Fruit fly (Drosophila melanogaster) whole organism, wandering third instar larva: ENCODE measurements around the gene CG14568.

ENCODE experiments used
- Abd-B ChIP-seq: fragments of >200 bp; optimal IDR thresholded peaks from 2 replicates; lab custom pipeline; 2017; ENCODE audit warnings: missing biosample characterization, missing genetic modification characterization
- CG32264 ChIP-seq: fragments of 200-800 bp; sonication (Bioruptor generic); optimal IDR thresholded peaks from 2 replicates; lab custom pipeline; 2016; ENCODE audit warnings: missing biosample characterization, missing genetic modification characterization
- CG9705 ChIP-seq: fragments of 200-800 bp; sonication (Bioruptor generic); optimal IDR thresholded peaks from 2 replicates; lab custom pipeline; 2018; ENCODE audit warnings: missing biosample characterization, mild to moderate bottlenecking, missing genetic modification characterization
- CrebA ChIP-seq: fragments of 200-800 bp; sonication (Bioruptor generic); optimal IDR thresholded peaks from 2 replicates; lab custom pipeline; 2016; ENCODE audit warnings: missing biosample characterization, mild to moderate bottlenecking, missing genetic modification characterization, borderline replicate concordance
- Dfd ChIP-seq: fragments of >200 bp; optimal IDR thresholded peaks from 2 replicates; lab custom pipeline; 2017; ENCODE audit warnings: missing biosample characterization, missing genetic modification characterization
- Dif ChIP-seq: fragments of 200-275, 200-300 bp; sonication (Bioruptor generic); optimal IDR thresholded peaks from 2 replicates; lab custom pipeline; 2018; ENCODE audit warnings: missing biosample characterization, missing genetic modification characterization; ENCODE audit not compliant: partially characterized antibody
- GATAd ChIP-seq: sonication (Bioruptor generic); optimal IDR thresholded peaks from 2 replicates; lab custom pipeline; 2016; ENCODE audit warnings: missing biosample characterization, missing genetic modification characterization
- HLH106 ChIP-seq: fragments of 200-800 bp; optimal IDR thresholded peaks from 3 replicates; lab custom pipeline; 2019; ENCODE audit warnings: missing biosample characterization, mild to moderate bottlenecking, missing genetic modification characterization, moderate library complexity
- Hnf4 ChIP-seq: fragments of 200-800 bp; sonication (Bioruptor generic); optimal IDR thresholded peaks from 2 replicates; lab custom pipeline; 2016; ENCODE audit warnings: missing biosample characterization, mild to moderate bottlenecking, missing genetic modification characterization
- Hr78 ChIP-seq: fragments of >200 bp; optimal IDR thresholded peaks from 2 replicates; lab custom pipeline; 2017; ENCODE audit warnings: missing biosample characterization, missing genetic modification characterization
- Hr83 ChIP-seq: fragments of 200-300 bp; sonication (Bioruptor generic); optimal IDR thresholded peaks from 2 replicates; lab custom pipeline; 2016; ENCODE audit warnings: missing biosample characterization, mild to moderate bottlenecking, missing genetic modification characterization, moderate library complexity; ENCODE audit not compliant: poor library complexity, severe bottlenecking
- Jra ChIP-seq: sonication (Bioruptor generic); optimal IDR thresholded peaks from 2 replicates; lab custom pipeline; 2016; ENCODE audit warnings: missing biosample characterization, missing genetic modification characterization
- Mio ChIP-seq: sonication (Bioruptor generic); optimal IDR thresholded peaks from 2 replicates; lab custom pipeline; 2016; ENCODE audit warnings: missing biosample characterization, missing genetic modification characterization
- Myc ChIP-seq: fragments of >200 bp; optimal IDR thresholded peaks from 2 replicates; lab custom pipeline; 2017
- N ChIP-seq: fragments of >200 bp; optimal IDR thresholded peaks from 2 replicates; lab custom pipeline; 2018; ENCODE audit warnings: missing biosample characterization, missing external identifiers, missing genetic modification characterization
- OdsH ChIP-seq: fragments of 200-800 bp; sonication (Bioruptor generic); optimal IDR thresholded peaks from 2 replicates; lab custom pipeline; 2016; ENCODE audit warnings: missing biosample characterization, mild to moderate bottlenecking, missing genetic modification characterization
- Rel ChIP-seq, 2 experiments: fragments of 200-800 bp; sonication (Bioruptor generic) in 1 of 2; optimal IDR thresholded peaks; 2 replicates in 1 of 2; 3 replicates in 1 of 2; lab custom pipeline; 2016 to 2019; ENCODE audit warnings: mild to moderate bottlenecking in 2 of 2, missing biosample characterization in 2 of 2, missing genetic modification characterization in 2 of 2, moderate library complexity in 1 of 2
- Sp1 ChIP-seq: fragments of 200-800 bp; sonication (Bioruptor generic); optimal IDR thresholded peaks from 3 replicates; lab custom pipeline; 2019; ENCODE audit warnings: missing biosample characterization, mild to moderate bottlenecking, missing genetic modification characterization, moderate library complexity
- Vsx2 ChIP-seq: fragments of 200-300, 225-300 bp; sonication (Bioruptor generic); optimal IDR thresholded peaks from 2 replicates; lab custom pipeline; 2018; ENCODE audit warnings: missing biosample characterization, missing genetic modification characterization; ENCODE audit not compliant: partially characterized antibody
- br ChIP-seq: fragments of 200-800 bp; sonication (Bioruptor generic); optimal IDR thresholded peaks from 2 replicates; lab custom pipeline; 2016; ENCODE audit warnings: missing biosample characterization, missing genetic modification characterization
- brk ChIP-seq: fragments of 200-800 bp; sonication (Bioruptor generic); optimal IDR thresholded peaks from 2 replicates; lab custom pipeline; 2016; ENCODE audit warnings: missing biosample characterization, mild to moderate bottlenecking, missing genetic modification characterization
- dl ChIP-seq, 2 experiments: fragments of 175-275, 200-275 bp in 1 of 2; fragments of 200-275 bp in 1 of 2; sonication (Bioruptor generic); optimal IDR thresholded peaks; lab custom pipeline; 2018; ENCODE audit warnings: mild to moderate bottlenecking in 2 of 2, missing biosample characterization in 2 of 2, missing genetic modification characterization in 2 of 2, moderate library complexity in 2 of 2; ENCODE audit not compliant: partially characterized antibody in 2 of 2, insufficient read depth in 1 of 2
- dmrt93B ChIP-seq: fragments of 200-800 bp; sonication (Bioruptor generic); optimal IDR thresholded peaks from 2 replicates; lab custom pipeline; 2018; ENCODE audit warnings: missing biosample characterization, mild to moderate bottlenecking, missing genetic modification characterization
- dsf ChIP-seq: sonication (Bioruptor generic); optimal IDR thresholded peaks from 2 replicates; lab custom pipeline; 2016; ENCODE audit warnings: missing biosample characterization, missing genetic modification characterization, borderline replicate concordance
- ey ChIP-seq: fragments of 200-800 bp; sonication (Bioruptor generic); optimal IDR thresholded peaks from 2 replicates; lab custom pipeline; 2016; ENCODE audit warnings: missing biosample characterization, missing genetic modification characterization
- foxo ChIP-seq, 2 experiments: fragments of 200-800 bp; sonication (Bioruptor generic); optimal IDR thresholded peaks; 2 replicates in 1 of 2; 3 replicates in 1 of 2; lab custom pipeline; 2016 to 2017; ENCODE audit warnings: missing biosample characterization in 2 of 2, missing genetic modification characterization in 2 of 2
- fru ChIP-seq: fragments of 200-800 bp; sonication (Bioruptor generic); optimal IDR thresholded peaks from 3 replicates; lab custom pipeline; 2016; ENCODE audit warnings: missing biosample characterization, mild to moderate bottlenecking, missing genetic modification characterization
- h ChIP-seq: fragments of 200-800 bp; sonication (Bioruptor generic); optimal IDR thresholded peaks from 3 replicates; lab custom pipeline; 2016; ENCODE audit warnings: missing biosample characterization, mild to moderate bottlenecking, missing genetic modification characterization
- jim ChIP-seq: fragments of 175-275, 200-325 bp; sonication (Bioruptor generic); optimal IDR thresholded peaks from 2 replicates; lab custom pipeline; 2016; ENCODE audit warnings: missing biosample characterization, mild to moderate bottlenecking, missing genetic modification characterization
- lola ChIP-seq: fragments of >200 bp; optimal IDR thresholded peaks from 2 replicates; lab custom pipeline; 2017; ENCODE audit warnings: missing biosample characterization, missing genetic modification characterization
- pan ChIP-seq: fragments of >200 bp; optimal IDR thresholded peaks from 2 replicates; lab custom pipeline; 2017
- psq ChIP-seq: fragments of 200-800 bp; sonication (Bioruptor generic); optimal IDR thresholded peaks from 3 replicates; lab custom pipeline; 2017; ENCODE audit warnings: missing biosample characterization, mild to moderate bottlenecking, missing genetic modification characterization, moderate library complexity
- rgr ChIP-seq: fragments of 200-800 bp; sonication (Bioruptor generic); optimal IDR thresholded peaks from 3 replicates; lab custom pipeline; 2016; ENCODE audit warnings: missing biosample characterization, mild to moderate bottlenecking, missing genetic modification characterization
- sage ChIP-seq: fragments of 200-800 bp; sonication (Bioruptor generic); optimal IDR thresholded peaks from 2 replicates; lab custom pipeline; 2016; ENCODE audit warnings: missing biosample characterization, mild to moderate bottlenecking, missing genetic modification characterization
- sv ChIP-seq: fragments of 200-800 bp; sonication (Bioruptor generic); optimal IDR thresholded peaks from 3 replicates; lab custom pipeline; 2016; ENCODE audit warnings: missing biosample characterization, missing genetic modification characterization
- tai ChIP-seq: sonication (Bioruptor generic); optimal IDR thresholded peaks from 2 replicates; lab custom pipeline; 2016; ENCODE audit warnings: missing biosample characterization, missing genetic modification characterization
- usp ChIP-seq: fragments of >200 bp; optimal IDR thresholded peaks from 2 replicates; lab custom pipeline; 2017; ENCODE audit warnings: missing biosample characterization, missing genetic modification characterization
- woc ChIP-seq: sonication (Bioruptor generic); optimal IDR thresholded peaks from 2 replicates; lab custom pipeline; 2016; ENCODE audit warnings: missing biosample characterization, mild to moderate bottlenecking, missing genetic modification characterization

CG14568 gene

dm6 chr3L:21731104-21731600 lies 2.1 kb downstream of the CG14568 start, which contains the start of gene CG14569:
Gene CG14569 (minus strand): TSS chr3L:21731550.
- no peak for TF ChIP-seq Hnf4 (GFP tag; lab: Kevin White, UChicago)
- TF ChIP-seq lola = no peak
- no peak for TF ChIP-seq Hr78 (GFP tag; lab: Kevin White, UChicago)
- no peak for TF ChIP-seq tai (GFP tag; lab: Kevin White, UChicago)
- TF ChIP-seq OdsH (GFP tag; lab: Kevin White, UChicago) = no peak
- no peak for TF ChIP-seq dl (GFP tag; optimal IDR thresholded peaks at IDR 0.05; lab: Kevin White, UChicago; ENCODE audit: insufficient read depth in 1 of 2, partially characterized antibody in 2 of 2)
- TF ChIP-seq h (GFP tag; lab: Kevin White, UChicago) = no peak
- TF ChIP-seq dmrt93B (GFP tag; lab: Kevin White, UChicago) = no peak
- TF ChIP-seq Abd-B = no peak
- no peak for TF ChIP-seq woc (GFP tag; lab: Kevin White, UChicago)
- TF ChIP-seq brk = no peak
- TF ChIP-seq dsf (GFP tag; lab: Kevin White, UChicago) = no peak
- TF ChIP-seq Myc (lab: Kevin White, UChicago) = no peak
- TF ChIP-seq Rel (GFP tag; optimal IDR thresholded peaks at IDR 0.05; lab: Kevin White, UChicago) = no peak
- no peak for TF ChIP-seq Rel (tag; optimal IDR thresholded peaks at IDR 0.05; lab: Kevin White, UChicago)
- no peak for TF ChIP-seq sv
- TF ChIP-seq Jra (GFP tag; lab: Kevin White, UChicago) = no peak
- TF ChIP-seq CrebA = no peak

- TF ChIP-seq fru (GFP tag; lab: Kevin White, UChicago) (no peak), pan (lab: Kevin White, UChicago) (no peak), Sp1 (GFP tag; lab: Kevin White, UChicago) (no peak), Myc (lab: Kevin White, UChicago) (no peak), tai (GFP tag; lab: Kevin White, UChicago) (no peak), GATAd (GFP tag; lab: Kevin White, UChicago) (no peak), sv (no peak), rgr (no peak), dmrt93B (GFP tag; lab: Kevin White, UChicago) (no peak), HLH106 (tag; lab: Kevin White, UChicago) (no peak), N (GFP tag; lab: Kevin White, UChicago) (no peak), CrebA (no peak), Jra (GFP tag; lab: Kevin White, UChicago) (no peak), br (no peak), psq (GFP tag; lab: Kevin White, UChicago) (no peak), Hr78 (GFP tag; lab: Kevin White, UChicago) (no peak)
Observed at dm6 chr3L:21730354-21730753, 2.9 kb downstream of the CG14568 start, which contains the start of gene CG14570. Gene CG14570 (minus strand): TSS chr3L:21730454.

dm6 chr3L:21728616-21729047 lies 4.7 kb downstream of the CG14568 start, which contains the start of the genes CG11247 and Polr2H:
Gene CG11247 (minus strand): TSS chr3L:21728806.
Gene Polr2H (plus strand): TSS chr3L:21728932.
- peak; percentile 87 for TF ChIP-seq sv
- peak; percentile 90 for TF ChIP-seq h (GFP tag; lab: Kevin White, UChicago)
- TF ChIP-seq fru (GFP tag; lab: Kevin White, UChicago) = peak; percentile 86
- TF ChIP-seq Abd-B = no peak
- peak; percentile 93 for TF ChIP-seq Hnf4 (GFP tag; lab: Kevin White, UChicago)
- TF ChIP-seq Dif (GFP tag; lab: Kevin White, UChicago) = no peak
- peak in 1 of 2 experiments; percentile 92 for TF ChIP-seq foxo (GFP tag; optimal IDR thresholded peaks at IDR 0.05; lab: Kevin White, UChicago)
- peak; percentile 69 for TF ChIP-seq GATAd (GFP tag; lab: Kevin White, UChicago)
- peak; percentile 64 for TF ChIP-seq CG32264 (GFP tag; lab: Kevin White, UChicago)
- TF ChIP-seq Myc (lab: Kevin White, UChicago) = peak; percentile 56
- no peak for TF ChIP-seq CrebA
- TF ChIP-seq Hr83 = peak; percentile 88
- peak; percentile 90 for TF ChIP-seq rgr
- TF ChIP-seq usp (GFP tag; lab: Kevin White, UChicago) = no peak
- TF ChIP-seq dl (GFP tag; optimal IDR thresholded peaks at IDR 0.05; lab: Kevin White, UChicago; ENCODE audit: insufficient read depth in 1 of 2, partially characterized antibody in 2 of 2) = no peak
- no peak for TF ChIP-seq N (GFP tag; lab: Kevin White, UChicago)
- TF ChIP-seq Rel (GFP tag; optimal IDR thresholded peaks at IDR 0.05; lab: Kevin White, UChicago) = no peak
- TF ChIP-seq Rel (tag; optimal IDR thresholded peaks at IDR 0.05; lab: Kevin White, UChicago) = peak; percentile 86
- peak; percentile 38 for TF ChIP-seq sage
- no peak for TF ChIP-seq lola
- peak; percentile 86 for TF ChIP-seq br
- TF ChIP-seq dmrt93B (GFP tag; lab: Kevin White, UChicago) = peak; percentile 85
- TF ChIP-seq woc (GFP tag; lab: Kevin White, UChicago) = peak; percentile 93
- TF ChIP-seq CG9705 (GFP tag; lab: Kevin White, UChicago) = peak; percentile 75
- peak; percentile 27 for TF ChIP-seq jim (GFP tag; lab: Kevin White, UChicago)
- no peak for TF ChIP-seq Vsx2 (GFP tag; lab: Kevin White, UChicago)
- no peak for TF ChIP-seq Dfd (GFP tag; lab: Kevin White, UChicago)
- TF ChIP-seq HLH106 (tag; lab: Kevin White, UChicago) = peak; percentile 90
- TF ChIP-seq Hr78 (GFP tag; lab: Kevin White, UChicago) = no peak
- peak; percentile 80 for TF ChIP-seq psq (GFP tag; lab: Kevin White, UChicago)
- TF ChIP-seq pan (lab: Kevin White, UChicago) = no peak
- peak; percentile 60 for TF ChIP-seq dsf (GFP tag; lab: Kevin White, UChicago)
- peak; percentile 81 for TF ChIP-seq OdsH (GFP tag; lab: Kevin White, UChicago)
- TF ChIP-seq Jra (GFP tag; lab: Kevin White, UChicago) = peak; percentile 90
- TF ChIP-seq Sp1 (GFP tag; lab: Kevin White, UChicago) = peak; percentile 74
- TF ChIP-seq Mio = peak; percentile 3
- TF ChIP-seq ey (GFP tag; lab: Kevin White, UChicago) = peak; percentile 91
- TF ChIP-seq brk = peak; percentile 77
- TF ChIP-seq tai (GFP tag; lab: Kevin White, UChicago) = no peak
